Fruit fly (Drosophila melanogaster) S2 (cell line): Measurements from ENCODE around the gene mtTFB1.

ENCODE experiments used
- CG8478 ChIP-seq: fragments of >200 bp; optimal IDR thresholded peaks from 2 replicates; lab custom pipeline; 2018
- CTCF ChIP-seq, 2 experiments: fragments of >200 bp; optimal IDR thresholded peaks; 2 replicates each; lab custom pipeline; 2018

The mtTFB1 gene

DNA sequence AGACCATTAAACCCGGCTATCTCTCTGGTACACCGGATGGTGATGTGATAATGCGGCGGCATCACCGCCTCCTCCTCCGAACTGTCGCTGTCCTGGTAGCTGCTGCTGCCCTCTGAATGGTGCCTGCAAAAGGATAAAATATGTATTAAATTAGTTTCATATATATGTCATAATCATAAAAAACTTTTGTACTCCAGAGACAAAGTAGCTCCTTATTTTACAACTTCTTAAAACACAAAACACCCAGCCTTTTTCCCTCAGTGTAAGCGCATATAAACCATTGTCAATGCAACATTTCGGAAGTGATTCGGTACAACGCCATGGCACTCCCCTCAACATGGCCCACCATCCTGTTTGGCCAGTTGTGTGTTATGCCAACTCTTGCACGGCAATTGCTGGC, 7.1 kb upstream of the mtTFB1 start:
- TF ChIP-seq CTCF (optimal IDR thresholded peaks at IDR 0.05; lab: Kevin White, UChicago) (no peak), CG8478 (lab: Kevin White, UChicago) (no peak)

DNA sequence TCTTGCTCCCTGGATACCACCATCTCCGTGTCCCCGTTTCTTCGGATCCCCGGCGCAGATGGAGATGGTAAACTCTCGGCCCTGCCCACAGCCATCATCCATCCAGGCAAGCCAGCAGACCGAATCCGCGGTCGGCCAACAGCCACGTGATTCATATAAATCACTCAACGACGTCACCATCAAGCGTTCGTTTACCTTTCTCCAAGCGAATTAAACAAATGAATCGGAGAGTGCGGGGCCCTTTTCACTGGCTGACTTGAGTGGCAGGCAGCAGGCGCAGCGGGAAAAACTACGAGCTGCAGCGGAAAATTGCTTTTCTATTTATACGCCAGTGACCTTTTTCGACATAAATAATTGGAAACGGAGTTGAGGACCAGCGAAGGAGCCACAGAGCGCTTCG, 5.2 kb upstream of the mtTFB1 start:
- TF ChIP-seq CTCF (optimal IDR thresholded peaks at IDR 0.05; lab: Kevin White, UChicago) (no peak), CG8478 (lab: Kevin White, UChicago) (no peak)

DNA sequence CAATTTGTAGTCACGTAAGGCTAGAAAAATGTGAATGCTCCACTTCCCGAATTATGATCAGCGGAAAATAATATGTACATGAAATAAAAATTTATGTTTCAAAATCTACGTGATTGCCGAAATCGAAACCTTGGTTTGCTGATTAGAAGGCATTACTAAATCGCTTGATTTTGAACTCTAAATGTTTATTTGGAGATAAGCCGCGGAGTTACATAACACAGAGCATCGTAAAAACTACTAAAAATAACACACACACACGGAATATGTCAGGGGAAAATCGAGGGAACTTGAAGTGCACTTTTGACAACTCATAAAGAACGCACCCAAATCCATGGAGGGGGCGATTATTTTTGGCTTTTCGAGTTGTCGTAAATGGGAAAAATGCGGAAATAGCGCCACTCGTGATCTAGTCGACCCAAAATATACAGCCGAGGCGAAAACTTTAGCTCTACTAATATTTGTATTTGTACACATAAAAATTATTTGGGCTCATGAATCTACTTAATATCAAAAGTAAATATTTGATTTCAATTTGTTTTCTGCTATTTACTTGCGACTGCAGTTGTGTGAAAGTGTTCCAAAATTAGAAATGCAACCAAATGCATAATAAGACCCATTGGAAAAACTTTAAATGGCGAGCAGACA, 3.8 kb upstream of the mtTFB1 start:
- TF ChIP-seq CG8478 (lab: Kevin White, UChicago) (no peak), CTCF (optimal IDR thresholded peaks at IDR 0.05; lab: Kevin White, UChicago) (no peak)

DNA sequence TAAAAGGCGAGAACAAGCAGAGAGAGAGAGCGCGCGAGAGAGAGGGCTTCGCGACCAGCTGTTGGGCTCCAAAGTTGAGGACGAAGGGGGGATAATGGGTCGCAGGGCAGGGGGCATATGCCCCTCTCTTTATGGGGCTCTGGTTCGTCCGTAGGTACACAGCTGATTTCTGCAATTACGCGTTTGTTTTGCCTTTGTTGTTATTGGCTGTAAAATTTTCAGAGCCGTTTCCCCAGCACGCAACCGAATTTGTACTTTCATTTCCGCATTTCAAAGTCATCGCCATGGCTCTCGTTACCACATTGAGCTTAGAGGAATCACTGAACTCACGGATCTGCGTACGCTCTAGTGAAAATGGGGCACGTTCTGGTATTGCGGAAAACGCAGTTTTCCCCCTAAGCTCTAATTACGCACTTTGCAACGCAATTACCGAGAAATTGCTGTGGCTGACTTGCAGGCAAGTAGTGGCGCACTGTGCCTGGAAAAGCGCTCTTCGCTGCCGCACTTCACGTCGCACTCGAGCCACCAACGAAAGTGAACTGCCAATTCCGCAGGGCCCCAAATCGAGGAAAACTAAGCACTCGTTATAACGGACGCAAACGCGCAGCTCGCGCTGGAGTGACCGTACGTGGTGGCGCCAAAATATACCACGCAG, 674 bp upstream of the mtTFB1 start, which contains the start of gene CG11658:
TSS of gene CG11658 (minus strand) at position 576 of the 655 bp plus-strand sequence.
- TF ChIP-seq CTCF (optimal IDR thresholded peaks at IDR 0.05; lab: Kevin White, UChicago) (no peak), CG8478 (lab: Kevin White, UChicago) (no peak)

DNA sequence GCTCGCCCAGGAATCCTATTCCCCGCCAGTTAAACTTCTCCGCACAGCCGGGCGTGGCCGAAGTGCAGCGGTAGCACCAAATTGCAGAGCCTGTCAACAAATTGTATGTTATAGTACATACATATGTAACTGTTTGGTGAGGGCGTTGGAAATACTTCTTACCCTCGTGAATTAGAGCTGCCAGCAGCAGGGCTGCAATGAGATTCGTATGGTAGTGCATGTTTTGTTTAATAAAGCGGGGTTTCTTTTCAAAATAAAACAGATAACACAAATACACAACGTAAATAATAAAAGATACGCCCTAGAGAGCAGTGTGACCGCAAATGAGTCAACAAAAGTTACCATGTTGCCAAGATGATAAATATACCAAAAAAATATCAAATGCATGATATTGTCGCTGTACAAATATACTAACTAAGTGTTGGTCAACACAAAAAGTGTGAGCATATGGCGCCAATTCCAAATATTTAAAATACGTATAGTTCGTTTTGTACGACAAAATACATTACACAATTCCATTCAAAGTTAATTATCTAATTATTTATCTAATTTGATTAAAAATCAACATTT, 2.4 kb downstream of the mtTFB1 start, which contains the start of gene crim:
TSS of gene crim (minus strand) at position 328 of the 570 bp plus-strand sequence.
- TF ChIP-seq CG8478 (lab: Kevin White, UChicago) (no peak), CTCF (optimal IDR thresholded peaks at IDR 0.05; lab: Kevin White, UChicago) (peak in 1 of 2 experiments; percentile 9)

DNA sequence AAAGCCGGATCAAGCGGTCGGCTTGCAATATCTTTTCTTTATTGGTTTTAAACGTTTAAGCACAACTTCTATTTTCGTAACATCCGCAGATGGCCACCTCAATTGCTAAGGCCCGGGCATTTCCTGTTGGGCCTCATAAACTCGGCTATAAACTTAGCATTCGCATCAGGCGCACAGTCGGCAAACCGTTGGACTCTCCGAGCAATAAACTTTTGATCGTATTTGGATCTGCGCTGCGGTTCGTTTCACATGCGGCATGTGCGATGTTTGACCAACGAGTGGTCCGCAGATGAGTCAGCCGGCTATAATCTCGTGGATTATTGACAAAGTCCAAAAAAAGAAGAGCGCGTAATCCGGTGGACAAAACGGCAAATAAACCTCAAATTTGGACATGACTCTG, 3.0 kb downstream of the mtTFB1 start:
- no peak for TF ChIP-seq CG8478 (lab: Kevin White, UChicago)

DNA sequence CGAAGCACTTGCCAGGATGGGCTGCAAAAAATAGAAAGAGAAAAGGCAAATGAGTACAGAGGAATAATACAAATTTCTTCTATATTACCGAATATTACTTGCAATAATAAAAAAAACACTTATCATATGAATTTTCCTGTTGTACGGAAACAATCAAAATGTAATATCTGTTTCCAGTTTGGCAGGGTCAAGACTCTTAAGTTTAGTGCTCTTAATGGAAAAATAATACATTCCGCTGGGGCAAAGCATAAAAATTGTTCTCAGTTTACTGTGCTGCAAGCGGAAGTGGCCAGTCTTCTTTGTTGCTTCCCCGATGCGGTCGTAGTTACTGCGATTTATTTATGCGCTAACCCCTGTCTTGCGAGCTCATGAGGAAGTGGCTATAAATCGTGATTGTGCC, 4.1 kb downstream of the mtTFB1 start:
- TF ChIP-seq CTCF (optimal IDR thresholded peaks at IDR 0.05; lab: Kevin White, UChicago) (no peak), CG8478 (lab: Kevin White, UChicago) (no peak)

DNA sequence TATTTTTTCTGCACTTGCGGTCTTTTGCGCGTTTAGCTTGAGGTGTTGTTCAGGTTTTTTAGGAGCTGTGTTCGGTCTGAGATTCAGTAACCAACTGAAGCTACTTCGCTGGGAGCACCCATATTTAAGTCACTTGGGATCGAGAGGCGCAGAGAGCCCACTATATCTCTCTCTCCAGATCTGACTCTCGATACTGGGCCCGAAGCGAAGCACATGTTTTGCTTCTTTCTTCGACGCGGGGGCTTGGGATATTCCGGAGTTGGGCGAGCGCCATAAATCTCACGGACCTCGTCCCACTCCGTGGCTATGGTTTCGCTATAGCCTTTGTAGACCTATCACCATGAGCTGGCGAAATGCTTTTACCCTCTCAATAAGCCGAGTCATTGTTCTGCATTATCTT, 6.4 kb downstream of the mtTFB1 start, which contains the start of gene CG14132:
TSS of gene CG14132 (minus strand) at position 99 of the 400 bp plus-strand sequence.
- no peak for TF ChIP-seq CG8478 (lab: Kevin White, UChicago)

DNA sequence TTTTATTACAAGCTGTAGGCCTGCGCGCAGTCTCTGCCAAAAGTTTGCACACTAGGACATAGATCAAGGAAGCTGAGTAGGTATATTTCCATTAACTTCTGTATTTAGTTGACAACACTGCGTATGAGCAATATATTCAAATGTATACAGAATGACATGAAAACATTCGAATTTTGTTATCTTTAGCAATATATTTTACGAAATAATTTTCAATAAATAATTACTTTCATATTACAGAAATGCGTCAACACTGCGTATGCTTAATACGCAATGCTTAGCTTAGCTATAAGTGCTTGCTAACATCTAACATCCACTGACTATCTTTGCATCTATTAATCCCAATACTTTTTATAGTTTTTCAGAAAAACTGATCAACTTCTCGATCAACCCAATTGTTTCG, 7.6 kb downstream of the mtTFB1 start:
- TF ChIP-seq CTCF (optimal IDR thresholded peaks at IDR 0.05; lab: Kevin White, UChicago), result no peak
- TF ChIP-seq CG8478 (lab: Kevin White, UChicago), result no peak

DNA sequence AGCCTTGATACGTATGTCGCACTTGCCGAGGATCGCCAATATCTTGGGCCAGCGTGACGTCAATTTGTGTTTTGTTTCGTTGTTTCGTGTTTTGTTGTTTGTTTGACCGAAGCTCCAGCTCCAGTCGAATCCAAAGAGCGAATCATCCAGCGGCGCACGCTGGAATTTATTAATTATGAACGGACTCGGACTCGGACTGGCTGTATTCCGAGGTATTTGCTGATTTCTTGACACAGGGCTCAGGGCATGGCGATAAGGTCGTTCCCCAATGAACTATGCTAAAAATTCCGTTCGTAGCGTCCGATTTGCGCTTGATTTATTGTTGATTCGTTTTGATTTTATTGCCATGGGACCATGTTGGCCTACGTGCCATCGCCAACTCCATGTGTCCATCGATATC, 8.1 kb downstream of the mtTFB1 start:
- TF ChIP-seq CG8478 (lab: Kevin White, UChicago) (no peak), CTCF (optimal IDR thresholded peaks at IDR 0.05; lab: Kevin White, UChicago) (no peak)

DNA sequence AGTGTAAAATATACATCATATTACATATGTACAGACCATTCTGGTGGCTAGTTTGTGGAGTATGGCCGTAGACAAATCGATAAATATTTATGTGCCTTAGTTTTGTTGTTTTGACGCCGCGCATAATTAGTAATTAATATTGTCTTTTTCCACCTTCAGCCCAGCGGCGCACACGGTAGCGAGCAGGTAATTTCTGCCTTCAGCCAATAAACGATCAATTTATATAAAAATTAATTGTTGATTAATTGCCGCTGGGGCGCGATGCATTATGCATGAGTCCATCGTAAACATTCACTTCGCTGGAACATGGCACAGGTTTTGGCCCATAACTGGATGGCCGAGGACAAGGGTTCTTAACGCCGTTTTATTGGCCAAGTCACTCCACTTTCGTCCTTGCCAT, 8.5 kb downstream of the mtTFB1 start:
- TF ChIP-seq CTCF (optimal IDR thresholded peaks at IDR 0.05; lab: Kevin White, UChicago), result no peak
- TF ChIP-seq CG8478 (lab: Kevin White, UChicago), result no peak

DNA sequence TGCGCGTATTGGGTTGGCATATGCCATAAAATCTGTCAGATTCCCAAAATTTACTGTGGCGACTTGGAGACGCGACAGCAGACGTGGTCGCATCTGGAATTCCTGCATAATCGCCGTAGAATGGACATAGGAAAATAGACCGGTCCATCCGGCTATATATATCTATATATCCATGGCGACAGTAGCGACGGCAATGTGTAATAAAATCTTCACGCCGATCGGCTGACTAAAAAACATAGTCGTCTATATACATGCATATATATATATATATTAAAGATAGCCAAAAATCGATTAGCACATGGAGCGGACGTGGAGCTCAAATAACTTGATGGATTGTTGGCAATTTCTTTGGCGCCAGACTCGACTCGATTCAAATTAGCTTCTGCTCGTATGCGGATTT, 9.2 kb downstream of the mtTFB1 start:
- TF ChIP-seq CG8478 (lab: Kevin White, UChicago) (no peak), CTCF (optimal IDR thresholded peaks at IDR 0.05; lab: Kevin White, UChicago) (no peak)

DNA sequence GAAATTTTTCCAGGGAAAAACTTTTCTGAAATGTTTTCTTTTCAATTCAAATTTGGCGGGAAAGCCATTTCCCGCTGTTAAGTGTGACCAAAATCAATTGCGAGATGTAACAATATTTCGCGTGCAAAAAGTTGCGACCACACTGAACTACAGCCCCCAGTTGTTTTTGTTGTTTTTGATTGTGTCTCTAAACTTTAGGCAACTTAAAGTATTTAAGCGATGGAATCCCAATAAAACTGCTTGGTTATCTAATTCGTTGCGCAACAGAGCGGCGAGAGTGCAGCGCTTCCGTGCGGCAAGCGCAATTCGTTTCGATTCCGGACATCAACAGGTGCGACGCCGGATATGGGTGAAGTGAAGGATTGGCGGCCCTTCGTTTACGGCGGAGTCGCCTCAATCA, 12.0 kb downstream of the mtTFB1 start, which contains the start of gene Bmcp:
TSS of gene Bmcp (plus strand) at position 155 of the 400 bp plus-strand sequence.
- TF ChIP-seq CG8478 (lab: Kevin White, UChicago) (no peak), CTCF (optimal IDR thresholded peaks at IDR 0.05; lab: Kevin White, UChicago) (no peak)

DNA sequence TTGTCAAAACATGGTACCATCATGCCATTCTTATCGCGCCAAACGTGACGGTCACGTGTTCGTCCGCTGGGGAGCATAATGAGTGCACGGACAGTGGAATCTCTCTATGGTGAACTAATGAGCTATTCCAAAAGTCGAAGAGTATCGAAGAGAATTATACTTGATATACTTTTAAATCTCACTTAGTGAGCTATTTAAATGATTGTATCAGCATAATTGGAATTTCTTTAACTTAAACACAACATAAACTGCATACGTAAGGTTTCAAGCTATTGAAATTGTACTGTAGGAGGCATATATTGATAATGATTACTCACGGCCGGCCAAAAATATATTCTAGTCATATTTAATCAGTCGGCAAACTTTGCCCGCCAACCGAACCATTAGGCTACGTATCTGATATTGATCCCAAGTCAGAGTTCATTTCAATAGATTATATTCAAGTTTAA, 12.7 kb downstream of the mtTFB1 start:
- TF ChIP-seq CTCF (optimal IDR thresholded peaks at IDR 0.05; lab: Kevin White, UChicago), result no peak
- TF ChIP-seq CG8478 (lab: Kevin White, UChicago), result no peak

DNA sequence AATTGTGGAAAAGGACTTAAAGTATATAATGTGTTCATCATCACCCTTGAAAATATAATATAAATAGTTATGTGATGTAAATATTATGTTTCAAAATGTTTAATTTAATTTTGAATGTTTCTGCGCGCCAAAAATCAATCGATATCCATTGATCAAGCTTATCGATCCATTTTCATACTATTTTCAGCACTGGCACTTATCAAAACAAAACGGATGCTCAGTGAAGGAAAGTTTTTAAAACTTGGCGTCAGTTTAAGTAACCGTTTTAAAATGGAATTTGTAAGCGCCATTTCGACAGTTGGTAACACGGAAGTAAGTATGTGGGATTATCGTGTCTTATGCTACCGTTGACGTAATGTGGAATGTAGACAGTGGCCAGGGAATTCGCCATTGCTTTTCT, 19.4 kb downstream of the mtTFB1 start, which contains the start of gene sunn:
TSS of gene sunn (plus strand) at position 202 of the 400 bp plus-strand sequence.
- TF ChIP-seq CG8478 (lab: Kevin White, UChicago) (no peak), CTCF (optimal IDR thresholded peaks at IDR 0.05; lab: Kevin White, UChicago) (no peak)
